Worm (Caenorhabditis elegans) whole organism, mixed stage, embryonic: ENCODE data around the gene math-9.

Experiments
- blmp-1 ChIP-seq: fragments of 150-350 bp; optimal IDR thresholded peaks from 2 replicates; lab custom pipeline; 2014; ENCODE audit warnings: missing biosample characterization, missing genetic modification characterization
- ces-1 ChIP-seq: fragments of 150-350 bp; optimal IDR thresholded peaks from 2 replicates; lab custom pipeline; 2014; ENCODE audit warnings: missing biosample characterization, missing genetic modification reagents, missing genetic modification characterization
- elt-1 ChIP-seq: sonication (generic microtip); optimal IDR thresholded peaks from 2 replicates; lab custom pipeline; 2017; ENCODE audit warnings: missing genetic modification characterization, mild to moderate bottlenecking, missing compliant biosample characterization, antibody characterized with exemption, moderate library complexity, borderline replicate concordance; ENCODE audit not compliant: insufficient read depth
- flh-1 ChIP-seq: fragments of 200-800 bp; sonication (Bioruptor generic); optimal IDR thresholded peaks from 2 replicates; lab custom pipeline; 2018; ENCODE audit warnings: mild to moderate bottlenecking, missing genetic modification characterization, moderate library complexity, missing compliant biosample characterization
- mep-1 ChIP-seq: fragments of 150-350 bp; optimal IDR thresholded peaks from 2 replicates; lab custom pipeline; 2017; ENCODE audit warnings: missing biosample characterization, missing genetic modification reagents, missing genetic modification characterization, inconsistent platforms
- nhr-12 ChIP-seq: fragments of 150-350 bp; optimal IDR thresholded peaks from 2 replicates; lab custom pipeline; 2014; ENCODE audit warnings: missing biosample characterization, missing genetic modification characterization
- nhr-237 ChIP-seq: fragments of 150-350 bp; optimal IDR thresholded peaks from 2 replicates; lab custom pipeline; 2014; ENCODE audit warnings: missing biosample characterization, missing genetic modification characterization
- nhr-28 ChIP-seq: fragments of 150-350 bp; optimal IDR thresholded peaks from 2 replicates; lab custom pipeline; 2014; ENCODE audit warnings: missing biosample characterization, missing genetic modification characterization
- nhr-76 ChIP-seq: sonication (generic microtip); optimal IDR thresholded peaks from 2 replicates; lab custom pipeline; 2017; ENCODE audit warnings: missing biosample characterization, missing genetic modification characterization
- sem-2 ChIP-seq: fragments of 200-800 bp; sonication (Bioruptor generic); optimal IDR thresholded peaks from 2 replicates; lab custom pipeline; 2018; ENCODE audit warnings: mild to moderate bottlenecking, missing genetic modification characterization, missing compliant biosample characterization
- snpc-4 ChIP-seq: fragments of 150-350 bp; optimal IDR thresholded peaks from 2 replicates; lab custom pipeline; 2014; ENCODE audit warnings: missing biosample characterization, missing genetic modification characterization
- tbx-8 ChIP-seq: fragments of 200-800 bp; sonication (Bioruptor generic); optimal IDR thresholded peaks from 2 replicates; lab custom pipeline; 2018; ENCODE audit warnings: mild to moderate bottlenecking, missing genetic modification characterization, moderate library complexity, missing compliant biosample characterization
- ztf-11 ChIP-seq: fragments of 150-350 bp; optimal IDR thresholded peaks from 2 replicates; lab custom pipeline; 2014; ENCODE audit warnings: missing biosample characterization, missing genetic modification characterization

DNA sequence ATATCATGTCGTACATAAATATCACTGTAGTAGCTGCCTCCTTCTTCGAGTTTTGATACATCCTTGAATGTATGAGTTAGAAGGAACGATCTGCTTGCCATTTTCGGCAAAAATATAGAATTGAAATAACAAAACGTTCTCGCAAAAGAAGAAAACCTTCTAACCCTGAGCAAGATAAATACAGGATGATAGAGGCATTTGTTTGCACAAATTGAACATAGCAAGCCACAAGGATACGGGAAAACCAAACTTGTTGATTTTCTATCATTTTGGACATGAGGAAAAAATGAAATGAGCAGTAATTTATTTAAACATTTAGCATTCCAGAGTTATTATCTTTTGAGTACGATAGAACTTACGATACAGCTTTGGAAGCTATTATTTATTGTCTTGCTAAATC lies 1.5 kb downstream of the math-9 start, which contains the start of gene math-8:
- TF ChIP-seq flh-1 (GFP tag; lab: Kevin White, UChicago) (no peak), ces-1 (GFP tag; lab: Kevin White, UChicago) (no peak), snpc-4 (tag; lab: Kevin White, UChicago) (no peak), ztf-11 (no peak), elt-1 (tag; lab: Kevin White, UChicago) (no peak), mep-1 (tag; lab: Kevin White, UChicago) (no peak), nhr-237 (tag; lab: Kevin White, UChicago) (no peak), nhr-12 (tag; lab: Kevin White, UChicago) (no peak), nhr-76 (tag; lab: Kevin White, UChicago) (no peak), sem-2 (GFP tag; lab: Kevin White, UChicago) (no peak), blmp-1 (tag; lab: Kevin White, UChicago) (no peak), tbx-8 (no peak), nhr-28 (tag; lab: Kevin White, UChicago) (no peak)
